Worm (Caenorhabditis elegans): ENCODE results near the gene srz-60.

DNA sequence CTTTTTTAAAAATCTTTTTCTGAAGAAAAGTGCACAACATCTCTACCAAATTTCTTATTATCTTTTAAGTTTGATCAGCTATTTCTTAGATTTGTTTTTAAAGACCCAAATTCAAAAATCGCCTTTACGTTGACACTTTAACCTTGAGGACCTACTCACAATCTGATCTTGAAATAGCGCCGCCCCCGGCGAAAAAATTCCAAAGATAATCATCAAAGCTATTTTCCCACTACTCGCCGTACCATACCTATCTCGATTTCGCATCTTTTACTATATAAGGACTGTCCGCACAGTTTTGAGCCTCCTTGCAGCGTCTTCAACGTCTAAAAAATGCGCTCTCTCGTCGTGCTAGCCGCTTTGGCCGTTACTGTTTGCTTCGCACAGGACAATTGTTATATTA is 12.1 kb downstream of the srz-60 start, which contains the start of gene grd-10:
- no peak for TF ChIP-seq lin-39 (tag; optimal IDR thresholded peaks at IDR 0.05)
- TF ChIP-seq nhr-71 (tag; optimal IDR thresholded peaks at IDR 0.05), result no peak
- no peak for TF ChIP-seq fos-1 (tag; optimal IDR thresholded peaks at IDR 0.05)
- no peak for TF ChIP-seq nhr-90 (tag; optimal IDR thresholded peaks at IDR 0.05; ENCODE audit: poor library complexity)
- peak; percentile 33 for TF ChIP-seq nhr-20 (tag; optimal IDR thresholded peaks at IDR 0.05)
- TF ChIP-seq zag-1 (tag; optimal IDR thresholded peaks at IDR 0.05), result no peak
- TF ChIP-seq unc-62 (GFP tag; optimal IDR thresholded peaks at IDR 0.05), result no peak
- TF ChIP-seq xbp-1 (tag; optimal IDR thresholded peaks at IDR 0.05), result no peak
- no peak for TF ChIP-seq ztf-11 (tag; optimal IDR thresholded peaks at IDR 0.05)
- no peak for TF ChIP-seq lir-3 (tag; optimal IDR thresholded peaks at IDR 0.05; ENCODE audit: poor library complexity)
